Worm (Caenorhabditis elegans) whole organism, L4/young adult: ENCODE measurements around the gene fbxa-156.

ENCODE experiments used
- W03F9.2 ChIP-seq: fragments of 150-350 bp; optimal IDR thresholded peaks from 2 replicates; lab custom pipeline; 2014; ENCODE audit warnings: missing biosample characterization, missing genetic modification characterization
- dao-5 ChIP-seq: sonication (generic microtip); optimal IDR thresholded peaks from 2 replicates; lab custom pipeline; 2016; ENCODE audit warnings: missing genotype, missing genetic modification characterization, moderate library complexity, missing compliant biosample characterization
- him-1 ChIP-seq: sonication (generic microtip); optimal IDR thresholded peaks from 2 replicates; lab custom pipeline; 2016; ENCODE audit warnings: missing genotype, missing genetic modification reagents, missing genetic modification characterization, missing compliant biosample characterization

- TF ChIP-seq him-1 (tag; lab: Kevin White, UChicago) (no peak), dao-5 (tag; lab: Kevin White, UChicago) (no peak), W03F9.2 (tag; lab: Kevin White, UChicago) (no peak)
Measured at ce11 chrV:17870569-17870968, 26.0 kb downstream of the fbxa-156 start, which contains the start of gene csn-1.
